Fruit fly (Drosophila melanogaster) whole organism, pupa: ENCODE measurements around the gene Dpm3.

Source experiments
- CG10348 ChIP-seq: fragments of 200-800 bp; sonication (Bioruptor generic); IDR thresholded peaks from 2 replicates; pipeline ENCODE4 v1.3.6; 2022; ENCODE audit warnings: missing biosample characterization, missing genetic modification characterization
- CG12605 ChIP-seq: fragments of 200-800 bp; sonication (Bioruptor generic); IDR thresholded peaks from 2 replicates; pipeline ENCODE4 v1.3.6; 2022; ENCODE audit warnings: missing biosample characterization, missing genetic modification characterization
- CG13204 ChIP-seq: fragments of 200-800 bp; sonication (Bioruptor generic); optimal IDR thresholded peaks from 2 replicates; lab custom pipeline; 2018; ENCODE audit warnings: missing biosample characterization, mild to moderate bottlenecking, missing genetic modification characterization, moderate library complexity
- CG14655 ChIP-seq: fragments of 200-800 bp; sonication (Bioruptor generic); optimal IDR thresholded peaks from 3 replicates; lab custom pipeline; 2017; ENCODE audit warnings: mild to moderate bottlenecking, missing biosample characterization, missing genetic modification reagents, missing genetic modification characterization
- CG15710 ChIP-seq: fragments of 200-800 bp; sonication (Bioruptor generic); optimal IDR thresholded peaks from 2 replicates; lab custom pipeline; 2018; ENCODE audit warnings: missing biosample characterization, mild to moderate bottlenecking, missing genetic modification characterization, moderate library complexity
- CG17806 ChIP-seq: fragments of 200-800 bp; sonication (Bioruptor generic); optimal IDR thresholded peaks from 2 replicates; lab custom pipeline; 2018; ENCODE audit warnings: missing biosample characterization, mild to moderate bottlenecking, missing genetic modification characterization, moderate library complexity
- CG32121 ChIP-seq: fragments of 200-800 bp; sonication (Bioruptor generic); IDR thresholded peaks from 2 replicates; pipeline ENCODE4 v1.3.6; 2022; ENCODE audit warnings: missing biosample characterization, missing genetic modification characterization
- CG34367 ChIP-seq: fragments of 200-800 bp; sonication (Bioruptor generic); optimal IDR thresholded peaks from 2 replicates; lab custom pipeline; 2018; ENCODE audit warnings: missing biosample characterization, mild to moderate bottlenecking, missing genetic modification characterization
- CG4496 ChIP-seq: fragments of 200-800 bp; sonication (Bioruptor generic); IDR thresholded peaks from 3 replicates; pipeline ENCODE4 v1.3.6; 2022; ENCODE audit warnings: missing biosample characterization, missing genetic modification characterization
- CG8159 ChIP-seq: fragments of 200-800 bp; sonication (Bioruptor generic); optimal IDR thresholded peaks from 3 replicates; lab custom pipeline; 2018; ENCODE audit warnings: missing biosample characterization, mild to moderate bottlenecking, missing genetic modification characterization, moderate library complexity
- CG8301 ChIP-seq: fragments of 200-800 bp; sonication (Bioruptor generic); optimal IDR thresholded peaks from 2 replicates; lab custom pipeline; 2018; ENCODE audit warnings: missing biosample characterization, mild to moderate bottlenecking, missing genetic modification characterization
- CG9948 ChIP-seq: fragments of 200-800 bp; sonication (Bioruptor generic); optimal IDR thresholded peaks from 2 replicates; lab custom pipeline; 2018; ENCODE audit warnings: missing biosample characterization, mild to moderate bottlenecking, missing genetic modification characterization, moderate library complexity
- D1 ChIP-seq: fragments of 200-800 bp; sonication (Bioruptor generic); optimal IDR thresholded peaks from 2 replicates; lab custom pipeline; 2018; ENCODE audit warnings: missing biosample characterization, mild to moderate bottlenecking, missing genetic modification characterization, moderate library complexity
- EcR ChIP-seq: fragments of 200-800 bp; sonication (Bioruptor generic); optimal IDR thresholded peaks from 3 replicates; lab custom pipeline; 2019; ENCODE audit warnings: missing biosample characterization, missing genetic modification characterization, mild to moderate bottlenecking, moderate library complexity, missing genetic modification reagents
- Ets98B ChIP-seq: fragments of 200-800 bp; sonication (Bioruptor generic); IDR thresholded peaks from 2 replicates; pipeline ENCODE4 v1.3.6; 2022; ENCODE audit warnings: missing biosample characterization, missing genetic modification characterization
- Pif1A ChIP-seq: fragments of 200-800 bp; sonication (Bioruptor generic); optimal IDR thresholded peaks from 3 replicates; lab custom pipeline; 2016; ENCODE audit warnings: missing biosample characterization, missing genetic modification characterization
- Pif1B ChIP-seq: fragments of 200-800 bp; sonication (Bioruptor generic); optimal IDR thresholded peaks from 3 replicates; lab custom pipeline; 2016; ENCODE audit warnings: missing biosample characterization, missing genetic modification characterization
- Snoo ChIP-seq: fragments of 200-800 bp; sonication (Bioruptor generic); optimal IDR thresholded peaks from 3 replicates; lab custom pipeline; 2017; ENCODE audit warnings: missing biosample characterization, mild to moderate bottlenecking, missing genetic modification characterization, inconsistent platforms
- fd96Ca ChIP-seq: fragments of 200-800 bp; sonication (Bioruptor generic); IDR thresholded peaks from 3 replicates; pipeline ENCODE4 v1.3.6; 2022; ENCODE audit warnings: missing biosample characterization, missing genetic modification characterization
- gl ChIP-seq: fragments of 200-800 bp; sonication (Bioruptor generic); optimal IDR thresholded peaks from 2 replicates; lab custom pipeline; 2018; ENCODE audit warnings: missing biosample characterization, mild to moderate bottlenecking, missing genetic modification characterization
- rn ChIP-seq: fragments of 200-800 bp; sonication (Bioruptor generic); IDR thresholded peaks from 2 replicates; pipeline ENCODE4 v1.3.6; 2022; ENCODE audit warnings: missing biosample characterization, missing genetic modification characterization

Gene Dpm3

DNA sequence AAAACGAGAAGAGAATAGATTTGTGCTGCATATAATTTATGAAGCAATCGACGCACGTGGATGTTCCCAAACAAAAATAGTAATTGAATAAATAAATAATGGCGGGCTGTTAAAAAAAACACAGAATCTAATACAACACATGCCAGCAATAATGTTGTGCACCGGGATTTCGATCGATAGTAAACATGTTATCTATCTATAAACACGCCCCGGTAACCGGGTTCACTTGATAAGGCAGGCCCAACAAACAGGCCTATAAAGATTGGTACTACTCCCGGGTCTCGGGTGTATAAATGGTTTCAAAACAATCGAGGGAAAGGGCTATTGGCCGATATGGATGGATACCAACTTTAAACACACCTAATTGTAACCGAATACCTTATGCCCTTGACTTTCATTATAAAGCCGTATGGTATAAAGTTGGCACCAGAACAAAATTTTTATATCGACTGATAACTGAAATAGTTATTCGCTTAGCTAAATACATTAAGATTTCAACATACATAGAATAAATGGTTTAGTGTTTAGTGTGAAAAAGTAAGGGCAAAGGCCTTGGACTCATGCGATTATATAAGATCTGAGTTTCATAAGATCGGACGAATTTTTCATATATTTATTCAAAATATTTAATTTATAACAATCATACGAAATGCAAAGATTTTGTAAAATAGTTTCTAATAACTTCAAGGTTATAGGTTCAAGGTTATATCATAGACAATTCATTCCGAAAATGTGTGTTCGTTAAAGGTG lies 37.0 kb downstream of the Dpm3 start:
- TF ChIP-seq Snoo (tag; lab: Kevin White, UChicago) (peak; percentile 24), EcR (GFP tag; lab: Kevin White, UChicago) (peak; percentile 11), CG8159 (no peak)

DNA sequence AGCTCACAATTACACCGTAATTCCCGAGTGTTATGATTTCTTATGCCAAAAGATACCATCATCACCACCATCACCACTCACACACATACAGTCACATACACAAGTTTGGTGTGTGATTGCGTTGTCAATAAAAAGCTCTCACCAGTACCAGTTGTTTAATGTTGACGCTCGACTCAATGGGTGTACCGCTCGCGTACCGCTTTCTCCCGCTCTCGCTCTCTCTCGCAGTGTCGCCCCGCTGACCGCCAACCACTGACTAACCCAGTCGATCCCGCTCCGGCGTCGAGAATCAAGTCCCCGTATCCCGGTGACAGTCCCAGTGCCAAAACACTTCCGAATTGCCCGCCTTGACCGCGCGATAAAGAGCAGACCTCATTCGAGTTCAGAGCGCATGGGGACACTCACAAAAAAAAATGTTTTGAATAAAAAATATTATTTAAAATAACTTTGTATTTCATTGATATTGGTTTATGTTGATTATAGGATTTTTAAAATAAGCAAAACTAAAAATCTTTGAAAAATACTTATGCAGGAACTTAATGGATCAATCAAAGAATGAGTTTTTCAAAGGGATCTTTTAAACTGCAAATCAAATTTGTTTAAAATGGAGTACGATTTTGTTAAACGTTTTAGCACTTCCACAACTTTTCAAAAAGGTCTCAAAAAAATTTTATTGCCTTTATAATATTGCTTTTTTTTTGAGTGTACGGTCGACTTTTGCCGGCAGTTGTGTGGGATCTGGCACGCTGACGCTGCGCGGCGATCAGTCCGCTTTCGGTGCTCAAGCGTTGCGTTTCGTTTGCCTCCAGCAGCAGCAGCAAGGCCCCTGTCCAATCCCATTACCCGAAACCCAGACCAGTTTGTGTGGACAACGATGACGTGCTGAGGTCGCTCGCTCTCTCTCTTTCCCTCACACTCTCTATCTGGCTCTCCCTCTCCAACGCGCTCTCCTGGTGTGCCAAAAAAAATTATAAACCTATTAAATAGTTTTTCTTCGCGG lies 38.4 kb downstream of the Dpm3 start, which contains the start of gene Dic1:
TSS of gene Dic1 (plus strand) at position 764 of the 1,000 bp plus-strand sequence.
- TF ChIP-seq CG13204: peak; percentile 94
- TF ChIP-seq Pif1B: peak; percentile 93
- peak; percentile 85 for TF ChIP-seq rn (GFP tag; lab: Robert Waterston, UW)
- peak; percentile 83 for TF ChIP-seq fd96Ca
- peak; percentile 98 for TF ChIP-seq CG8301 (tag; lab: Kevin White, UChicago)
- TF ChIP-seq gl (tag; lab: Kevin White, UChicago): peak; percentile 51
- TF ChIP-seq CG17806 (tag; lab: Kevin White, UChicago): peak; percentile 96
- peak; percentile 39 for TF ChIP-seq EcR (GFP tag; lab: Kevin White, UChicago)
- TF ChIP-seq CG34367 (tag; lab: Kevin White, UChicago): peak; percentile 89
- TF ChIP-seq Snoo (tag; lab: Kevin White, UChicago): peak; percentile 97
- peak; percentile 98 for TF ChIP-seq D1 (tag; lab: Kevin White, UChicago)
- TF ChIP-seq CG9948 (tag; lab: Kevin White, UChicago): peak; percentile 94
- TF ChIP-seq CG32121 (GFP tag; lab: Robert Waterston, UW): peak; percentile 94
- TF ChIP-seq CG12605 (GFP tag; lab: Robert Waterston, UW): peak; percentile 85
- TF ChIP-seq CG15710 (tag; lab: Kevin White, UChicago): peak; percentile 95
- peak; percentile 56; the same call in 1 of the 2 replicates for TF ChIP-seq CG10348 (GFP tag; lab: Robert Waterston, UW)
- TF ChIP-seq Pif1A: peak; percentile 94
- peak; percentile 98 for TF ChIP-seq CG14655
- TF ChIP-seq CG4496 (GFP tag; lab: Robert Waterston, UW): peak; percentile 91
- peak; percentile 98 for TF ChIP-seq CG8159
- peak; percentile 90 for TF ChIP-seq Ets98B (GFP tag; lab: Robert Waterston, UW)

DNA sequence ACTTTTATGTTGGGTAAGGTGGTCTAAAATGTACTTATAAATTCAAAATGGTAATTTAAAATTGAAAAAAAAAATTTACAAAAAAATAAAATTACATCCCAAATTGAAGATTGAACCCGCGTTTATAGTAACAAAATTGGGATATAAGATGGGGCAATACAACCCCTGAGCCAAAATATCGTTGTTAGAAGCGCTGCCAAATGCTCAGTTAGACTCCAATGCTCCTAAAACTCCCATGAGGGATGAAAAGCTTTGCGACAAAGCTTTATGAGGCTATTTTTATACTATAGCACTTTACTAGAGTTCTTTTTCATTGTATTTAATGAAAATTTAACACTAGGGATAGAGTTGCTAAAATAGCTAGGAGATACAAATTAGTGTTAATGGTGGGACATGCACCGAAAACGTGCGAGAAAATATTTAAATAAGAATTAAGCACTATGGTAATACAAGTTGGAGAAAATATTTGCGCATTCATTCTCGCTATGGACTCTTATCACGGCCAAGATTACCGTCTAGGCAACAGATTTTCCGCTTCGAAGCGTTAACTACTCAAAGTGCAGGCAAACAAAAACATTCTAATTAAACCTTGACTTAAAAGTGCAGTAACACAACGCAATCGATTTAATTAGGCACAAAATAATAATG lies 39.4 kb downstream of the Dpm3 start:
- TF ChIP-seq fd96Ca (no peak), gl (tag; lab: Kevin White, UChicago) (no peak), Pif1A (no peak), CG9948 (tag; lab: Kevin White, UChicago) (no peak), rn (GFP tag; lab: Robert Waterston, UW) (no peak), CG14655 (no peak)

DNA sequence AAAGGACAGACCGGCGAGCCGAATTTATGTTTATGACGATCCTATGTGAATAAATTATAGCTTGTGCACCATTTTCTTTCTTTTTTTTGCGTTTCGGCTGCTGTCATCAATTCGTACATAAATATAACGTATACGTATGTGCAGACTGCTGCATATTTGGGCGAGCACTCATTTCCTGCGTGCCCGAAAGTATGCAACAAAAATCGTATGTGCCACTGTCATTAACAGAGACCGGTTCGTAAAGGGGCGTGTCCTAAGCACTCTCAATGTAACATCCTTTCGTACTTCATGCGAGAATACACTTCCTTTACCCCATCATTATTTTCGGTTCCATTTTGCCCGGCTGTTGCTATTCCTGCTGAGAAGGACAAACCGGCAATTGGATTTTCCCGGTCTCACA lies 42.7 kb downstream of the Dpm3 start:
- peak; percentile 78 for TF ChIP-seq CG4496 (GFP tag; lab: Robert Waterston, UW)
- TF ChIP-seq CG9948 (tag; lab: Kevin White, UChicago): no peak
- TF ChIP-seq D1 (tag; lab: Kevin White, UChicago): peak; percentile 18
- TF ChIP-seq Pif1A: peak; percentile 30

DNA sequence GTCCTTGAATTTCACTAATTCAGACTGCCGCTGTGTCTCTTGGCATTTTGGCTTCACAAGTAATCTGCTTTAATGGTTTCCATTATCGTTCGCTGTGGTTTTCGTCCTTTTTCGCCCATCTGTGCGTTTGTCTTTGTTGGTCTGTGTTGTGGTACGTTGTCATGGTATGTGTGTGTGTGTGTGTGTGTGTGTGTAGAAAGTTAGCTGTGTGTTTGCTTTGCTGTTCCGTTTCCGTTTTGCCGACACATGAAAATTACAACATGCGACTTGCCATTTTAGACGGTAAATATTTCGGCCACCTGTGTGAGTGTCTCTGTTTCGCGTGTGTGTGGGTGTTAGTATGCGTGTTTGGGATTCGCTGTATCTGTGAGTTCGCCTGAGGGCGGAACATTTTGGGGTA lies 45.9 kb downstream of the Dpm3 start:
- no peak for TF ChIP-seq CG12605 (GFP tag; lab: Robert Waterston, UW)
- TF ChIP-seq CG8159: no peak
- TF ChIP-seq CG14655: no peak
- no peak for TF ChIP-seq CG15710 (tag; lab: Kevin White, UChicago)
- no peak for TF ChIP-seq CG32121 (GFP tag; lab: Robert Waterston, UW)
- no peak for TF ChIP-seq D1 (tag; lab: Kevin White, UChicago)
- no peak for TF ChIP-seq CG13204
- TF ChIP-seq, all 21 proteins: peak for 0

DNA sequence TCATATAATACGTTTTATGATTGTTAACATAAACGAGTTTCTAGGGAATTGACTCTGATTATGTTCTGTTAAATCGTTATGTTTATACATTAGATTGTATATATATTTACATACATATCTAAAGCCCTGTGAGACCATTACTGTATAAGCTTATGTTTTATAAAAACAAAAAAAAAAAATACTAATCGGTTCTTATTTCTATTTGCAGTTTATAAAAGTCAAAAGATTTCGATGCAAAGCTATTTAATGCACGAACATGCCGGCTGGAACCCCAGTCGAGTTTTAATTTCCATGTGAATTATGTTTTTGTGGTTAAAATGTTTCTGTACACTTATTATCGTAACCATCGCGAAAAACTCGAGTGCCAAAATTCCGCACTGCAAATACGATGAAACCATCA lies 49.5 kb downstream of the Dpm3 start, which contains the start of gene mthl12:
TSS of gene mthl12 (plus strand) at position 301 of the 400 bp plus-strand sequence.
- no peak for TF ChIP-seq Pif1A
- TF ChIP-seq CG9948 (tag; lab: Kevin White, UChicago): no peak
- no peak for TF ChIP-seq EcR (GFP tag; lab: Kevin White, UChicago)
- no peak for TF ChIP-seq CG12605 (GFP tag; lab: Robert Waterston, UW)
- TF ChIP-seq CG8159: no peak
- TF ChIP-seq CG4496 (GFP tag; lab: Robert Waterston, UW): no peak
- TF ChIP-seq Snoo (tag; lab: Kevin White, UChicago): no peak
- TF ChIP-seq CG32121 (GFP tag; lab: Robert Waterston, UW): no peak
- no peak for TF ChIP-seq CG15710 (tag; lab: Kevin White, UChicago)
- no peak for TF ChIP-seq rn (GFP tag; lab: Robert Waterston, UW)
- TF ChIP-seq CG17806 (tag; lab: Kevin White, UChicago): no peak
- no peak for TF ChIP-seq CG10348 (GFP tag; lab: Robert Waterston, UW)
- TF ChIP-seq D1 (tag; lab: Kevin White, UChicago): no peak
- no peak for TF ChIP-seq CG14655
- no peak for TF ChIP-seq gl (tag; lab: Kevin White, UChicago)
- no peak for TF ChIP-seq fd96Ca
- no peak for TF ChIP-seq Ets98B (GFP tag; lab: Robert Waterston, UW)
- no peak for TF ChIP-seq Pif1B
- TF ChIP-seq CG8301 (tag; lab: Kevin White, UChicago): no peak
